Worm (Caenorhabditis elegans): ENCODE measurements around the gene W01B6.6.

Gene W01B6.6

DNA sequence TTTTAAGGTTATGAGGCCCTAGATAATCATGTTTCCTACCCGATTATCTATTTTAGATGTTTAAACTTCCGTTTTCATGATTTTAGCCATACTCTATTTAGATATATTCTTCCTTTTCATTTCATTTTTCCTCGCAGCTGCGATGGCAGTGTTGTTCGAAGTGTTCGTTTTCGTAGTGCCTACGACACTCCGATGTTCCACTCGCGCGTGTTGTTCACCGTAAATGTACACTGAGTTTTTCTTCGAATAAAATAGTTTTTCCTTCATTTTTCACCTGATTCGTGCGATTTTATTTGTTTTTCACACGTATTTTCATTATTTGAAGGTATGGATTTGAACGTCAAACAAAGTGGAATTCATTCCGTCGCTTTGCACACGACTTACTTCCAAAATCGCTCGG, 16.0 kb downstream of the W01B6.6 start, which contains the start of gene dis-3:
Gene dis-3, plus strand, starts transcription at position 322 of the 400 bp plus-strand sequence.
- no peak for TF ChIP-seq W03F9.2 (tag; optimal IDR thresholded peaks at IDR 0.05)
- no peak for TF ChIP-seq him-1 (tag; optimal IDR thresholded peaks at IDR 0.05)
- TF ChIP-seq dao-5 (tag; optimal IDR thresholded peaks at IDR 0.05): no peak

ce11 chrIV:10110417-10110816, 29.5 kb downstream of the W01B6.6 start, which contains the start of gene egl-38:
Gene egl-38, minus strand, starts transcription at chrIV:10110517.
- TF ChIP-seq him-1 (tag; optimal IDR thresholded peaks at IDR 0.05): no peak
- no peak for TF ChIP-seq W03F9.2 (tag; optimal IDR thresholded peaks at IDR 0.05)
- no peak for TF ChIP-seq dao-5 (tag; optimal IDR thresholded peaks at IDR 0.05)

- TF ChIP-seq dao-5 (tag; optimal IDR thresholded peaks at IDR 0.05): no peak
- no peak for TF ChIP-seq him-1 (tag; optimal IDR thresholded peaks at IDR 0.05)
- no peak for TF ChIP-seq W03F9.2 (tag; optimal IDR thresholded peaks at IDR 0.05)
These were observed 30.0 kb downstream of the W01B6.6 start for ce11 chrIV:10110870-10111269.

- TF ChIP-seq dao-5 (tag; optimal IDR thresholded peaks at IDR 0.05) (no peak), him-1 (tag; optimal IDR thresholded peaks at IDR 0.05) (no peak), W03F9.2 (tag; optimal IDR thresholded peaks at IDR 0.05) (no peak)
These were observed 30.5 kb downstream of the W01B6.6 start, which contains the start of gene spch-1 for ce11 chrIV:10111441-10111840. Gene spch-1, minus strand, starts transcription at chrIV:10111541.

ce11 chrIV:10112570-10112969, 31.7 kb downstream of the W01B6.6 start, which contains the start of gene nsph-3.2:
Gene nsph-3.2, plus strand, starts transcription at chrIV:10112870.
- TF ChIP-seq him-1 (tag; optimal IDR thresholded peaks at IDR 0.05) (no peak), W03F9.2 (tag; optimal IDR thresholded peaks at IDR 0.05) (no peak), dao-5 (tag; optimal IDR thresholded peaks at IDR 0.05) (no peak)

DNA sequence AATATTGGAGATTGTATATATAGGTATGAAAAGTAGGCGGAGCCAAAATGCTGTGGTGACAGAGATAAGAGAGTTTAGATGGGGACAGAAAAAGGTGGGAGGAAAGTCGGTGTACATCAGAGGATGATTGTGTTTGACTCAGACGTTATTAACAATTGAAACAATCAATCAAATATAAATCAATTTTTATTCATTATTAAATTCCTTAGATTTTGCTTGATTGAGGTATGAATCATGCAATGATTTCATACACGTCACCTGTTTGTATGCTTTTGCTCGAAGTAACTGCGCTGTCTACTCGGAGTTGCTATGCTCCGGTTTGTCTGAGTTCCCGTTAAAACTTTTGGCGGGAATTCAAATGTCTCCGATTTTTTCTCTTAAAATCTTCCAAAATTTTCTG, 34.2 kb downstream of the W01B6.6 start, which contains the start of gene C04G2.10:
Gene C04G2.10, plus strand, starts transcription at position 301 of the 400 bp plus-strand sequence.
- TF ChIP-seq him-1 (tag; optimal IDR thresholded peaks at IDR 0.05): no peak
- TF ChIP-seq dao-5 (tag; optimal IDR thresholded peaks at IDR 0.05): no peak
- TF ChIP-seq W03F9.2 (tag; optimal IDR thresholded peaks at IDR 0.05): no peak

- TF ChIP-seq dao-5 (tag; optimal IDR thresholded peaks at IDR 0.05) (no peak), him-1 (tag; optimal IDR thresholded peaks at IDR 0.05) (no peak), W03F9.2 (tag; optimal IDR thresholded peaks at IDR 0.05) (no peak)
These were observed 35.8 kb downstream of the W01B6.6 start for ce11 chrIV:10116765-10117164.

DNA sequence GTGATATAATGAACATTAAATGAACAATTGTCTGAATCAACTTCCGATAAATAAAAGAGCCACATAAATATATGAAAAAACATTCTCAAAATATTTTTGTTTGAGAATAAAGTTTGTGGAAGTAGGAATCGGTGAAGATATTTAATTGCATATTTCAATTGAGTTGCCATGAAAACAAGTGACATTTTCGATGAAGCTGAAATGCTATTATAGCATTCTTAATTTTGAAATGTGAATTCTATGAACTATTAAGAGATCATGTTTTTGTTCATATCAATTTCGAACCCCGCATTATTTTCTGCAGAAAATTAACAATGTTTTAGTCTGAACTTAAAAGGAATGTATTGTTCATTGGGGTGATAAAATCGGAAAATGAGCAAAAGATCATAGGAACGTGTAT, 41.3 kb downstream of the W01B6.6 start, which contains the start of gene irld-21:
Gene irld-21, minus strand, starts transcription at position 101 of the 400 bp plus-strand sequence.
- no peak for TF ChIP-seq him-1 (tag; optimal IDR thresholded peaks at IDR 0.05)
- TF ChIP-seq W03F9.2 (tag; optimal IDR thresholded peaks at IDR 0.05): no peak
- no peak for TF ChIP-seq dao-5 (tag; optimal IDR thresholded peaks at IDR 0.05)

DNA sequence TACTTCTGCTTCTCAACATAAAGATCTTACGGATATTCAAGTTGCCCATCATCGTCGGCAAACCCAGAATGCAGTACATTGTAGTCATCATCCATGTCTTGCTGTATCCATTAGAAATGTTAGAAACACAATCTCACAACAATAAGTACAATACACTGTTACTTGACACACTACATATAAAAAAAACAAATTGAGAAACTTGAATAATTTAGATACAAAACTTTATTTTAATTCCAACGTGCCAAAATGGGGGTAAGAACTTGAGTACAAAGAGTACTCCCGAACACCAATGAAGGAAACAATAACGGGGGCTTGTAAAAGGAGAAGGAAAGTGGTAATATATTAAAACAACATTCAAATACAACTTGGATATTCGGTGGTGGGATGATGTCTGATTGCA, 45.6 kb downstream of the W01B6.6 start, which contains the start of gene ctf-18:
Gene ctf-18, minus strand, starts transcription at position 101 of the 400 bp plus-strand sequence.
- TF ChIP-seq him-1 (tag; optimal IDR thresholded peaks at IDR 0.05): no peak
- no peak for TF ChIP-seq W03F9.2 (tag; optimal IDR thresholded peaks at IDR 0.05)
- no peak for TF ChIP-seq dao-5 (tag; optimal IDR thresholded peaks at IDR 0.05)

DNA sequence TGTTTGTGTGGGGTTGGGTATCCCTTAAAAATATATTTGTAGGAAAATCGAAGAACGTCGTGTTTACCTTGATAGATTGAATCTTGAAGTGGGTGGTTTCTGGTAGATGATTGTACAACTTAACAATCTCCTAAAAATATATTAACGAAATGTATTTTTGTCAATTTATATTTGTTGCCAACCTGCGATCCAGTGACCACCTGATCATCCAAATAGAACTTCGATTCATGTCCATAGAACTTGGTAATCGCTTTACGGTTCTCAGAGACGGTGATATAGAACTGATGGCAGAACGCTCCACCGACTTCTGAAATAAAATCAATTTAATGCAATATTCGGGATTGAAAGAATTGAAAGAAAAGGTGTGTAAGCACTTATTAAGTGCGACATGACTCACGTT, 47.5 kb downstream of the W01B6.6 start:
- TF ChIP-seq W03F9.2 (tag; optimal IDR thresholded peaks at IDR 0.05) (no peak), dao-5 (tag; optimal IDR thresholded peaks at IDR 0.05) (no peak), him-1 (tag; optimal IDR thresholded peaks at IDR 0.05) (no peak)

DNA sequence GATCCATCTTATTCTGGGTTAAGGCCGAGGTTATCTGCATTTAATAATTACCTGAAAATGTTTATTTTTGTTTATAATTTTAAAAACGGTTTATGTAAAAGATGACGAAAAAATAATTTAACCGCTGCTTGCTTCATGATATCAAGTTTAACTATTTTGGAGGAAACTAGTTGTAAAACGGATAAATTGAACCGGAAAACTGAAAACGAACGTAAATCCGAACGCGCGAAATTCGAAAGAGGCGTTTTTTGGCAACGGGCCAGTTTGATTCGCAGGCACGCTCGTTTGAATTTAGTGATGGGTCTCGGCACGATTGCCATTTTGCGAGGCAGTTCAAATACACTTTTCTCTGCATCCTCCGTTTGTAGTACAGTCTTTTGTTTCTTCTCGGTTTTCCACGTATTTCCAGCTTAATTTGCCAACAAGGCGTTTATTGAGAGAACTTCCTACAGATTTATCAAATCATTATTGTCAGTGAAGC, 48.0 kb downstream of the W01B6.6 start, which contains the start of the genes gtbp-1 and K08F4.3:
Gene gtbp-1, minus strand, starts transcription at position 51 of the 481 bp plus-strand sequence.
Gene K08F4.3, plus strand, starts transcription at position 352 of the 481 bp plus-strand sequence.
- TF ChIP-seq dao-5 (tag; optimal IDR thresholded peaks at IDR 0.05): no peak
- TF ChIP-seq W03F9.2 (tag; optimal IDR thresholded peaks at IDR 0.05): peak; percentile 81
- TF ChIP-seq him-1 (tag; optimal IDR thresholded peaks at IDR 0.05): no peak

DNA sequence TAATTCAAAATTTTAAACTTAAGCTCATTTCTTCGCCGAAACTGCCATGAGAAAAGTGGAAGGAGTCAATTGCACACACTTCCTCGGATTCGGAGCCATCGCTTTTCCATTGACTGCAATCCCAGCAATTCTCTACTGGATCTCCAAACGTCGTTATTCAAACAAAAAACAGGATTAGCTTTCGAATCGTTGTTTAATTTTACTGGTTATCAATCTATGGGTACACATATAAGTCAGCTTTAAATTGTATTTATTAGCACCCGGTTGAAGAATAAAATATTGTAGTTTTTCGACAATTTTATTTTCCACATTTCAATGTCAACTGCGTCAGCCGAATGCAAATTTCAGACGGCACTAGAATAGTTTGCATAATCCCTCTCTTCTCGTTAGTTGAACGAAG, 49.0 kb downstream of the W01B6.6 start, which contains the start of gene glt-3:
Gene glt-3, plus strand, starts transcription at position 301 of the 400 bp plus-strand sequence.
- TF ChIP-seq dao-5 (tag; optimal IDR thresholded peaks at IDR 0.05): no peak
- TF ChIP-seq W03F9.2 (tag; optimal IDR thresholded peaks at IDR 0.05): no peak
- TF ChIP-seq him-1 (tag; optimal IDR thresholded peaks at IDR 0.05): no peak
